Fruit fly (Drosophila melanogaster) whole organism, adult: ENCODE measurements around the gene CG13676.
A peak's percentile ranks its signal among the peaks of the same experiment; 100 is the strongest.

ENCODE experiments used
- CG11617 ChIP-seq: fragments of 200-800 bp; sonication (Bioruptor generic); optimal IDR thresholded peaks from 2 replicates; lab custom pipeline; 2017; ENCODE audit warnings: mild to moderate bottlenecking, missing biosample characterization, missing genetic modification reagents, missing genetic modification characterization
- CG12768 ChIP-seq: fragments of 200-800 bp; sonication (Bioruptor generic); optimal IDR thresholded peaks from 2 replicates; lab custom pipeline; 2017; ENCODE audit warnings: missing biosample characterization, missing genetic modification characterization, mild to moderate bottlenecking, moderate library complexity, missing genetic modification reagents
- CG14711 ChIP-seq: fragments of 200-800 bp; sonication (Bioruptor generic); optimal IDR thresholded peaks from 2 replicates; lab custom pipeline; 2018; ENCODE audit warnings: missing biosample characterization, mild to moderate bottlenecking, missing genetic modification characterization, moderate library complexity
- CG1620 ChIP-seq: fragments of 200-800 bp; sonication (Bioruptor generic); optimal IDR thresholded peaks from 2 replicates; lab custom pipeline; 2016; ENCODE audit warnings: missing biosample characterization, missing genetic modification characterization
- CG33017 ChIP-seq: fragments of 200-800 bp; sonication (Bioruptor generic); optimal IDR thresholded peaks from 2 replicates; lab custom pipeline; 2018; ENCODE audit warnings: missing biosample characterization, mild to moderate bottlenecking, missing genetic modification characterization, moderate library complexity
- CG5204 ChIP-seq: fragments of 200-800 bp; sonication (Bioruptor generic); optimal IDR thresholded peaks from 2 replicates; lab custom pipeline; 2016; ENCODE audit warnings: missing biosample characterization, missing genetic modification characterization
- CG7045 ChIP-seq: fragments of 200-800 bp; sonication (Bioruptor generic); optimal IDR thresholded peaks from 2 replicates; lab custom pipeline; 2017; ENCODE audit warnings: missing biosample characterization, mild to moderate bottlenecking, missing genetic modification characterization
- CG7101 ChIP-seq: fragments of 200-800 bp; sonication (Bioruptor generic); optimal IDR thresholded peaks from 2 replicates; lab custom pipeline; 2018; ENCODE audit warnings: missing biosample characterization, mild to moderate bottlenecking, missing genetic modification characterization, moderate library complexity
- Clk ChIP-seq: fragments of 200-800 bp; sonication (Bioruptor generic); optimal IDR thresholded peaks from 2 replicates; lab custom pipeline; 2017; ENCODE audit warnings: missing biosample characterization, missing genetic modification characterization
- Crg-1 ChIP-seq: fragments of 200-800 bp; sonication (Bioruptor generic); optimal IDR thresholded peaks from 2 replicates; lab custom pipeline; 2016; ENCODE audit warnings: missing biosample characterization, missing genetic modification characterization
- Hr96 ChIP-seq: fragments of 200-800 bp; sonication (Bioruptor generic); optimal IDR thresholded peaks from 2 replicates; lab custom pipeline; 2016; ENCODE audit warnings: missing biosample characterization, missing genetic modification characterization
- Mnt ChIP-seq: fragments of 200-800 bp; sonication (Bioruptor generic); optimal IDR thresholded peaks from 2 replicates; lab custom pipeline; 2016; ENCODE audit warnings: missing biosample characterization, mild to moderate bottlenecking, missing genetic modification characterization
- bab1 ChIP-seq: fragments of 200-800 bp; sonication (Bioruptor generic); optimal IDR thresholded peaks from 3 replicates; lab custom pipeline; 2019; ENCODE audit warnings: missing biosample characterization, mild to moderate bottlenecking, missing genetic modification characterization, moderate library complexity
- cic ChIP-seq: fragments of 200-800 bp; sonication (Bioruptor generic); optimal IDR thresholded peaks from 2 replicates; lab custom pipeline; 2017; ENCODE audit warnings: missing biosample characterization, mild to moderate bottlenecking, missing genetic modification characterization, moderate library complexity
- cnc ChIP-seq, 2 experiments: fragments of >200 bp; optimal IDR thresholded peaks; 2 replicates each; lab custom pipeline; 2017
- kay ChIP-seq: fragments of 200-800 bp; sonication (Bioruptor generic); peaks from one replicate; lab custom pipeline; 2016; ENCODE audit warnings: missing biosample characterization, missing genetic modification characterization, borderline replicate concordance
- ovo ChIP-seq: fragments of 200-800 bp; sonication (Bioruptor generic); optimal IDR thresholded peaks from 2 replicates; lab custom pipeline; 2016; ENCODE audit warnings: missing biosample characterization, missing genetic modification characterization
- pad ChIP-seq: fragments of 200-800 bp; sonication (Bioruptor generic); optimal IDR thresholded peaks from 3 replicates; lab custom pipeline; 2017; ENCODE audit warnings: missing biosample characterization, missing genetic modification characterization, mild to moderate bottlenecking, moderate library complexity, missing genetic modification reagents
- tj ChIP-seq: fragments of 200-800 bp; sonication (Bioruptor generic); optimal IDR thresholded peaks from 3 replicates; lab custom pipeline; 2017; ENCODE audit warnings: missing biosample characterization, mild to moderate bottlenecking, missing genetic modification characterization, moderate library complexity
- toe ChIP-seq: fragments of 200-800 bp; sonication (Bioruptor generic); optimal IDR thresholded peaks from 2 replicates; lab custom pipeline; 2016; ENCODE audit warnings: missing biosample characterization, missing genetic modification characterization

CG13676 gene

DNA sequence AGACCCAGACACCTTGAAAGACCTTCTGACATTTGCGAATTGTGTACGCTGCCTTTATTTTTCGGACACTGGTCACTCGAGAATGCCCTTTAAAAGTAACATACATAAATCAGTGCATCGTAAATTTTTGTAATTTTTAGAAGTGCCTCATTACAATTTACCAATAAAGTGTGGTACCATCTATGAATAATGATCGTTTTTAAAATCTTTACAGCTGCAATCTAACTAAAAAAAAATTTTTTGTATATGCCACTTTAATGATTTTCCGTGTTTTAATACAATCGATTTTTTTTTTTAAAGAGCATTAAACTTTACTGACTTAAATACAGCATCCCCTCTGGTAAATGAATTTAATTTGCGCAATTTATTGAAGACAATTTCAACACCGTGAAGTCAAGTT lies 5.5 kb upstream of the CG13676 start:
- TF ChIP-seq cnc (optimal IDR thresholded peaks at IDR 0.05; lab: Kevin White, UChicago) (no peak), Hr96 (GFP tag; lab: Kevin White, UChicago) (no peak), bab1 (GFP tag; lab: Kevin White, UChicago) (no peak), CG5204 (no peak), CG7101 (tag; lab: Kevin White, UChicago) (no peak), Mnt (no peak), Crg-1 (GFP tag; lab: Kevin White, UChicago) (no peak), kay (GFP tag; lab: Kevin White, UChicago) (no peak), Clk (no peak), ovo (GFP tag; lab: Kevin White, UChicago) (no peak)

dm6 chr3L:8156199-8156598 lies 4.6 kb upstream of the CG13676 start:
- TF ChIP-seq CG7045 (no peak), Clk (no peak), Mnt (no peak), CG14711 (tag; lab: Kevin White, UChicago) (no peak), CG1620 (GFP tag; lab: Kevin White, UChicago) (no peak)

DNA sequence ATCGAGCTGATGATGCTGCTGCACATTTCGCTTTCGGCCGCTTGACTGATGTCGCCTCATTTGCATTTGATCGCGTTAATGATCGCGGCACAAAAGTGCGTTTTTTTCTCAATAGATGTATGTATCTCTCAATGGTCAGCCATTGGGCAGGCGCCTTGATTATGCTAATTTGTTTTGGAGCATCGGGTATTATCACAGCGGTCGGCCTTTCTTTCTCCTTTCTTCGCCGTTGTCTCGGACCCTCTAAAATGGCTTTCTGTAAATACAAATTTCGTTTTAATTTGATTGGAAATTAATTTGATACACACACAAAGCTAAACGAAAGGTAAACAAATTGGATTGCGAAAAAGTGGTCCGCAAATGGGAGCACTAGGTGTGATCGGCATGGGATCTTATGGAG lies 3.7 kb upstream of the CG13676 start:
- TF ChIP-seq CG1620 (GFP tag; lab: Kevin White, UChicago) (no peak), Mnt (no peak), tj (GFP tag; lab: Kevin White, UChicago) (no peak), Crg-1 (GFP tag; lab: Kevin White, UChicago) (no peak), kay (GFP tag; lab: Kevin White, UChicago) (no peak), Hr96 (GFP tag; lab: Kevin White, UChicago) (no peak), cnc (optimal IDR thresholded peaks at IDR 0.05; lab: Kevin White, UChicago) (no peak), cic (GFP tag; lab: Kevin White, UChicago) (no peak), CG11617 (GFP tag; lab: Kevin White, UChicago) (no peak), CG12768 (GFP tag; lab: Kevin White, UChicago) (no peak), CG33017 (no peak), bab1 (GFP tag; lab: Kevin White, UChicago) (no peak), pad (GFP tag; lab: Kevin White, UChicago) (no peak), Clk (no peak)

- no peak for TF ChIP-seq Mnt
- no peak for TF ChIP-seq toe (GFP tag; lab: Kevin White, UChicago)
- TF ChIP-seq cic (GFP tag; lab: Kevin White, UChicago), result no peak
- TF ChIP-seq tj (GFP tag; lab: Kevin White, UChicago), result peak; percentile 76
- no peak for TF ChIP-seq CG7045
These were observed 2.9 kb upstream of the CG13676 start for dm6 chr3L:8154544-8154943.

DNA sequence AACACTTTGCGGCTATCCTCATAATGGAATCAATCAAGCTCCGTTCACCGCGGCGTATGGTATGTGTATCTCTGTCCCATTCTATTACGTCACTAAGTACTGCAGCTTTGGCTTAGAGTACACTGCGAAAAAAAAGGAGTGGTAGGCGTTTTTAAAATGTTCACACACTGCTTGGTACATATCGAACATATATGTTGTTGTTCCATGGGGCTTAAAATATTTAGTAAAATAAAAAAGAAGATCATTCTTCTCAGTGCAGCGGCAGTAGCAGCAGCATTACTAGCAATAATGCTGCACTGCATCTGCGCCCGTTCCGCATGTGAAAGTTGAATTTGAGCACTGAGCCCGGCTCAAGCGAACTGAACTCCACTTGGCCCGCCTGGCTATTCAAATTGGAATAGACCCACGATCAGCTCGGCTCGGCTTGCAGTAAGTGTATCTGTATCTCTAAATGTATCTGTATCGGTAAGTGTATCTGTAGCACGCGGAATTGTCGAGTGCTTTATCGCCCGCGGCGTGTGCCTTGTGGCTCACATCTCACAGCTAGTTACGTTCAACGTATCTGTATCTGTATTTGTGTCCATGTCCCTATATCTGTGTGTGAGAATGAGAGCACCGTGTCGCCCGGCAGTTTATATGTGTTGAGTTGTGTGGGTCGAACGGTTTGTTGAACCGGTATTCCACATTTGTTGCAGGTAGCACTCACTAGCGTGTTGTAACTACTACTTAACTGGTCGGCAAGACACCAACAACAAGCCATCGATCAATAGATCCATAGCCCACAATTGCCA lies 1.8 kb upstream of the CG13676 start:
- peak; percentile 16 for TF ChIP-seq tj (GFP tag; lab: Kevin White, UChicago)
- TF ChIP-seq CG12768 (GFP tag; lab: Kevin White, UChicago), result no peak
- TF ChIP-seq CG5204, result peak; percentile 61
- TF ChIP-seq kay (GFP tag; lab: Kevin White, UChicago), result peak; percentile 4
- TF ChIP-seq CG33017, result no peak
- peak; percentile 75 for TF ChIP-seq CG7045
- TF ChIP-seq CG14711 (tag; lab: Kevin White, UChicago), result no peak
- no peak for TF ChIP-seq bab1 (GFP tag; lab: Kevin White, UChicago)
- no peak for TF ChIP-seq pad (GFP tag; lab: Kevin White, UChicago)
- TF ChIP-seq Clk, result no peak
- TF ChIP-seq ovo (GFP tag; lab: Kevin White, UChicago), result no peak

dm6 chr3L:8150812-8151211 lies 801 bp downstream of the CG13676 start:
- TF ChIP-seq CG33017, result no peak
- TF ChIP-seq CG7101 (tag; lab: Kevin White, UChicago), result no peak
- TF ChIP-seq CG5204, result no peak
- TF ChIP-seq tj (GFP tag; lab: Kevin White, UChicago), result no peak
- no peak for TF ChIP-seq Hr96 (GFP tag; lab: Kevin White, UChicago)
- TF ChIP-seq Mnt, result no peak
- no peak for TF ChIP-seq CG1620 (GFP tag; lab: Kevin White, UChicago)
- TF ChIP-seq Crg-1 (GFP tag; lab: Kevin White, UChicago), result no peak
- no peak for TF ChIP-seq ovo (GFP tag; lab: Kevin White, UChicago)
- TF ChIP-seq bab1 (GFP tag; lab: Kevin White, UChicago), result no peak
- TF ChIP-seq cnc (optimal IDR thresholded peaks at IDR 0.05; lab: Kevin White, UChicago), result no peak
- no peak for TF ChIP-seq CG12768 (GFP tag; lab: Kevin White, UChicago)

dm6 chr3L:8150284-8150683 lies 1.3 kb downstream of the CG13676 start:
- TF ChIP-seq CG14711 (tag; lab: Kevin White, UChicago) (no peak), bab1 (GFP tag; lab: Kevin White, UChicago) (no peak)
